Worm (Caenorhabditis elegans): Measurements from ENCODE around the gene str-264.

The str-264 gene

ce11 chrV:15515365-15515764 is 22.9 kb upstream of the str-264 start (continued):
- TF ChIP-seq lin-40 (tag; optimal IDR thresholded peaks at IDR 0.05): no peak
- no peak for TF ChIP-seq chd-7 (tag; optimal IDR thresholded peaks at IDR 0.05)
- no peak for TF ChIP-seq ZK185.1 (tag; optimal IDR thresholded peaks at IDR 0.05; ENCODE audit: poor library complexity, severe bottlenecking)
- no peak for TF ChIP-seq snpc-4 (GFP tag; optimal IDR thresholded peaks at IDR 0.05)
- peak in 1 of 4 experiments; percentile 45 for TF ChIP-seq snpc-4 (tag; optimal IDR thresholded peaks at IDR 0.05)
- TF ChIP-seq F23B12.7 (tag; optimal IDR thresholded peaks at IDR 0.05; ENCODE audit: insufficient read depth): peak; percentile 33
- no peak for TF ChIP-seq ztf-25 (GFP tag; IDR thresholded peaks at IDR 0.05)
- TF ChIP-seq nhr-179 (tag; optimal IDR thresholded peaks at IDR 0.05): no peak
- TF ChIP-seq D2030.7 (GFP tag; IDR thresholded peaks at IDR 0.05): peak; percentile 66
- TF ChIP-seq die-1 (tag; optimal IDR thresholded peaks at IDR 0.05): peak; percentile 40
- peak; percentile 17 for TF ChIP-seq nhr-80 (tag; optimal IDR thresholded peaks at IDR 0.05)
- no peak for TF ChIP-seq ztf-22 (GFP tag; optimal IDR thresholded peaks at IDR 0.05)
- TF ChIP-seq hmg-1.2 (GFP tag; IDR thresholded peaks at IDR 0.05): peak; percentile 41; the same call in 1 of the 2 replicates
- TF ChIP-seq nhr-90 (tag; optimal IDR thresholded peaks at IDR 0.05): peak; percentile 51
- no peak for TF ChIP-seq ama-1 (optimal IDR thresholded peaks at IDR 0.05)
- no peak for TF ChIP-seq ama-1 (GFP tag; optimal IDR thresholded peaks at IDR 0.05)
- no peak for TF ChIP-seq atf-7 (tag; optimal IDR thresholded peaks at IDR 0.05)
- peak; percentile 23; the same call in 1 of the 2 replicates for TF ChIP-seq madf-6 (GFP tag; IDR thresholded peaks at IDR 0.05)
- TF ChIP-seq lin-26 (GFP tag; IDR thresholded peaks at IDR 0.05): peak; percentile 75; the same call in 1 of the 2 replicates
- no peak for TF ChIP-seq let-526 (GFP tag; IDR thresholded peaks at IDR 0.05)
- no peak for TF ChIP-seq madf-3 (GFP tag; IDR thresholded peaks at IDR 0.05)
- peak; percentile 13 for TF ChIP-seq ztf-26 (tag; optimal IDR thresholded peaks at IDR 0.05)
- TF ChIP-seq B0261.1 (tag; optimal IDR thresholded peaks at IDR 0.05): peak; percentile 77
- TF ChIP-seq F49E8.2 (tag; optimal IDR thresholded peaks at IDR 0.05; ENCODE audit: insufficient read depth): peak; percentile 22
- peak; percentile 39 for TF ChIP-seq ceh-27 (GFP tag; optimal IDR thresholded peaks at IDR 0.05)
- TF ChIP-seq hlh-26 (GFP tag; conservative IDR thresholded peaks at IDR 0.05): no peak
- TF ChIP-seq C06A6.2 (GFP tag; conservative IDR thresholded peaks at IDR 0.05): no peak
- TF ChIP-seq ceh-100 (GFP tag; IDR thresholded peaks at IDR 0.05): no peak
- TF ChIP-seq F33H1.4 (GFP tag; IDR thresholded peaks at IDR 0.05): peak; percentile 54; the same call in 1 of the 2 replicates
- TF ChIP-seq somi-1 (GFP tag; optimal IDR thresholded peaks at IDR 0.05): no peak
- no peak for TF ChIP-seq egl-44 (GFP tag; IDR thresholded peaks at IDR 0.05)
- no peak for TF ChIP-seq Y56A3A.18 (GFP tag; IDR thresholded peaks at IDR 0.05)
- no peak for TF ChIP-seq gei-17 (GFP tag; optimal IDR thresholded peaks at IDR 0.05)
- TF ChIP-seq egl-18 (GFP tag; IDR thresholded peaks at IDR 0.05): no peak
- no peak for TF ChIP-seq Y53F4B.3 (GFP tag; IDR thresholded peaks at IDR 0.05)
- peak; percentile 16 for TF ChIP-seq F52B5.7 (tag; optimal IDR thresholded peaks at IDR 0.05)
- TF ChIP-seq unc-130 (GFP tag; optimal IDR thresholded peaks at IDR 0.05): no peak
- TF ChIP-seq dox-1 (GFP tag; IDR thresholded peaks at IDR 0.05): peak; percentile 77
- TF ChIP-seq dpl-1 (GFP tag; optimal IDR thresholded peaks at IDR 0.05): no peak
- TF ChIP-seq bed-1 (GFP tag; IDR thresholded peaks at IDR 0.05): no peak
- TF ChIP-seq Y67H2A.10 (GFP tag; conservative IDR thresholded peaks at IDR 0.05): no peak
- no peak for TF ChIP-seq sdz-38 (tag; optimal IDR thresholded peaks at IDR 0.05)
- TF ChIP-seq pha-4 (tag; optimal IDR thresholded peaks at IDR 0.05): no peak
- no peak for TF ChIP-seq egrh-3 (GFP tag; IDR thresholded peaks at IDR 0.05)
- TF ChIP-seq mcd-1 (GFP tag; IDR thresholded peaks at IDR 0.05): 0 out of 2 replicates have a peak, but pooled peaks have one; percentile 8
- TF ChIP-seq athp-1 (tag; optimal IDR thresholded peaks at IDR 0.05): no peak
- TF ChIP-seq nhr-27 (tag; optimal IDR thresholded peaks at IDR 0.05): no peak
- TF ChIP-seq hrde-1 (tag; optimal IDR thresholded peaks at IDR 0.05; ENCODE audit: borderline replicate concordance): no peak
- peak; percentile 50; the same call in 1 of the 2 replicates for TF ChIP-seq zfh-2 (GFP tag; conservative IDR thresholded peaks at IDR 0.05)
- peak; percentile 54 for TF ChIP-seq zim-3 (tag; optimal IDR thresholded peaks at IDR 0.05)

Data from whole organism, young adult.